Worm (Caenorhabditis elegans): Measurements from ENCODE around the gene M04D8.5.

The M04D8.5 gene

DNA sequence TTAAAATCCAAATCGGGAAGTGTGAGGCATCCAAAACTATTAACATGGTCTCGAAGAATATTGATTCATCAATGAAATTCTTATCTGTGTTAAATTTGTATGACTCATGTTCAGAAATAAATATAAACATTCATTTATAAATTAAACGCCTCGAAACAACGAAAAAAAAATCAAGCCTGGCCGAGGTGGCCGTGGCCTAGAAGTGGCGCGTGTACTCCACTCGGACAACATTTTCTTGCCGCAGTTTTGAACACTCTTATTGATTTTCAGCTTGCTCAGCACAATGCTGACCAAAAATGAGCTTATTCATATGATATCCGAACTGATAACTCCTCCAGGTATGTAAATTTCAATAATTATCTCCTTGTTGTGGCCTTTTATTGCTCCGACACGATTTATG lies 31.0 kb upstream of the M04D8.5 start, which contains the start of gene ekl-6:
Gene ekl-6, plus strand, starts transcription at position 265 of the 400 bp plus-strand sequence.
- TF ChIP-seq pha-4 (tag; optimal IDR thresholded peaks at IDR 0.05) = no peak
- TF ChIP-seq ztf-11 (tag; optimal IDR thresholded peaks at IDR 0.05) = no peak
- TF ChIP-seq elt-1 (tag; optimal IDR thresholded peaks at IDR 0.05; ENCODE audit: borderline replicate concordance, insufficient read depth) = no peak
- no peak for TF ChIP-seq sem-2 (GFP tag; optimal IDR thresholded peaks at IDR 0.05)
- no peak for TF ChIP-seq bed-3 (GFP tag; optimal IDR thresholded peaks at IDR 0.05)
- TF ChIP-seq cnd-1 (tag; optimal IDR thresholded peaks at IDR 0.05) = peak; percentile 4
- peak; percentile 5 for TF ChIP-seq sptf-1 (tag; optimal IDR thresholded peaks at IDR 0.05)

DNA sequence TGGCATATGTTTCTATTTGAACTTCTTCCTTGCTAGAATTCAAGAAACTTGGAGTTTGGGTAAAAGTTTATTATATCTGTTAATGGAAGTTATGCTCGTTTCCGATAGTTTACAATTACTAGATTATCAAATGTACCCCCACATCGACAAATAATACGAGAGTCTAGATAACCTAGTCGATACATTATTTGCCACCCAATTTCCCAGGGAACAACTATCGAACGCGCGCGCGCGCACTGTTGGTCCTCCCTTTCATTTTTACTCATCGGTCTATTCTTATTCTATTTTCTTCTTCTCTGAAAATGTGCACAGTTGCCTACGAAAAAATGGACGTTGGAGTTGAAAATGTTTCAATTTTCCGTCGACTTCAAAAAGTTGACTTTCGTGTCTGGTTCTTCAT lies 27.5 kb upstream of the M04D8.5 start, which contains the start of gene T16G12.13:
Gene T16G12.13, plus strand, starts transcription at position 293 of the 400 bp plus-strand sequence.
- TF ChIP-seq ceh-43 (GFP tag; optimal IDR thresholded peaks at IDR 0.05) (no peak), flh-1 (GFP tag; optimal IDR thresholded peaks at IDR 0.05) (no peak), drap-1 (GFP tag; optimal IDR thresholded peaks at IDR 0.05) (no peak), elt-3 (tag; optimal IDR thresholded peaks at IDR 0.05) (no peak), sem-2 (GFP tag; optimal IDR thresholded peaks at IDR 0.05) (no peak), lin-32 (GFP tag; optimal IDR thresholded peaks at IDR 0.05) (no peak), ces-1 (GFP tag; optimal IDR thresholded peaks at IDR 0.05) (no peak), cnd-1 (tag; optimal IDR thresholded peaks at IDR 0.05) (no peak), lin-13 (tag; optimal IDR thresholded peaks at IDR 0.05) (no peak), mls-2 (tag; optimal IDR thresholded peaks at IDR 0.05) (no peak), ceh-83 (GFP tag; optimal IDR thresholded peaks at IDR 0.05) (no peak), zip-8 (tag; optimal IDR thresholded peaks at IDR 0.05) (no peak), ztf-11 (tag; optimal IDR thresholded peaks at IDR 0.05) (no peak), tbx-8 (GFP tag; optimal IDR thresholded peaks at IDR 0.05) (no peak), nhr-76 (tag; optimal IDR thresholded peaks at IDR 0.05) (no peak), ham-2 (GFP tag; optimal IDR thresholded peaks at IDR 0.05) (no peak), nhr-28 (tag; optimal IDR thresholded peaks at IDR 0.05) (no peak), pha-4 (tag; optimal IDR thresholded peaks at IDR 0.05) (no peak), nhr-237 (tag; optimal IDR thresholded peaks at IDR 0.05) (no peak), unc-62 (GFP tag; optimal IDR thresholded peaks at IDR 0.05) (no peak)

DNA sequence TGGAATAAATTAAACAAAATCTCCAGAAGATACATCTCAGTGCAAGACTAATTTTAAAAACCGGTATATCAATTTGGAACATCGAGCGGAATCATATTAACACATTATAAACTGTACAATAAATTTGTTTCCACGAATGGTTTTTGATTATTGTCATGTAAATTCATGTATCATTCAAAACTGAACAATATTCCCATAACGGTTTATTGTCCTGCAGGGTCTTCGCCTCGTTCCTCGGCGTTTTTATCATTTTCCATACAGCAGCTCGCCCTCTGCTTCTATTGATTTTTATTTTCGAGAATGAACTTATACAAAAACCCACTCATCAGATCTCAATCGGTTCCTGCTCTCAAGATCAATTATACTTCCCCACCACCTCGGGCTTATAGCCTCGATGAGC lies 25.9 kb upstream of the M04D8.5 start, which contains the start of gene T16G12.8:
Gene T16G12.8, plus strand, starts transcription at position 301 of the 400 bp plus-strand sequence.
- no peak for TF ChIP-seq ham-2 (GFP tag; optimal IDR thresholded peaks at IDR 0.05)
- no peak for TF ChIP-seq lin-32 (GFP tag; optimal IDR thresholded peaks at IDR 0.05)
- no peak for TF ChIP-seq pha-4 (tag; optimal IDR thresholded peaks at IDR 0.05)
- TF ChIP-seq ztf-11 (tag; optimal IDR thresholded peaks at IDR 0.05) = no peak
- TF ChIP-seq elt-1 (tag; optimal IDR thresholded peaks at IDR 0.05; ENCODE audit: borderline replicate concordance, insufficient read depth) = no peak
- TF ChIP-seq sptf-1 (tag; optimal IDR thresholded peaks at IDR 0.05) = no peak
- no peak for TF ChIP-seq mep-1 (tag; optimal IDR thresholded peaks at IDR 0.05)
- TF ChIP-seq unc-39 (tag; optimal IDR thresholded peaks at IDR 0.05) = no peak
- no peak for TF ChIP-seq bed-3 (GFP tag; optimal IDR thresholded peaks at IDR 0.05)
- no peak for TF ChIP-seq lsy-2 (tag; optimal IDR thresholded peaks at IDR 0.05)
- TF ChIP-seq flh-1 (GFP tag; optimal IDR thresholded peaks at IDR 0.05) = no peak

DNA sequence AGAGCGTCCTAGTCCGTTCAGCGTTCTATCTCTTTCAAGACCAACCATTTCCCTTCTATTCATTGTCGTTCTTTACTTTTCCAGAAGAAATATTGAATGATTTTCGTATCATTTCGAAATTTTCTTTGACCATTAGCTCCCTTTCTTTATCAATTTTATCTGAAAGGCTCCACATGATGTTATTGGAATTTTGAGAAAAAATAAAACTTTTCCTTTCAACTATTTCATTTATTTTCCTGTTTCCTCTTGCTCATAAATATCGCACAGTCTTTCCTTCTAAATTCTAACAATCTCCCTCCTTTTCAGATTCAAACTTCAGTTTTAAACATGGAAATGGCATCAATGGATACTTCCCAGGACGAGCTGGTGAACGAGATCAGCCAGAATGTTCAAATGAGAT lies 24.4 kb upstream of the M04D8.5 start, which contains the start of gene T16G12.4:
Gene T16G12.4, plus strand, starts transcription at position 301 of the 400 bp plus-strand sequence.
- TF ChIP-seq sptf-1 (tag; optimal IDR thresholded peaks at IDR 0.05) (no peak), ceh-83 (GFP tag; optimal IDR thresholded peaks at IDR 0.05) (no peak), mep-1 (tag; optimal IDR thresholded peaks at IDR 0.05) (no peak), ceh-39 (tag; optimal IDR thresholded peaks at IDR 0.05) (no peak), lin-13 (tag; optimal IDR thresholded peaks at IDR 0.05) (no peak), lin-32 (GFP tag; optimal IDR thresholded peaks at IDR 0.05) (no peak), ham-2 (GFP tag; optimal IDR thresholded peaks at IDR 0.05) (no peak), mls-2 (tag; optimal IDR thresholded peaks at IDR 0.05) (no peak), bed-3 (GFP tag; optimal IDR thresholded peaks at IDR 0.05) (no peak), snpc-4 (tag; optimal IDR thresholded peaks at IDR 0.05) (no peak), unc-62 (GFP tag; optimal IDR thresholded peaks at IDR 0.05) (no peak), elt-3 (tag; optimal IDR thresholded peaks at IDR 0.05) (no peak), hlh-1 (tag; optimal IDR thresholded peaks at IDR 0.05) (no peak), nhr-12 (tag; optimal IDR thresholded peaks at IDR 0.05) (no peak), unc-39 (tag; optimal IDR thresholded peaks at IDR 0.05) (no peak), lsy-2 (tag; optimal IDR thresholded peaks at IDR 0.05) (no peak), zip-8 (tag; optimal IDR thresholded peaks at IDR 0.05) (no peak), nhr-237 (tag; optimal IDR thresholded peaks at IDR 0.05) (no peak)

DNA sequence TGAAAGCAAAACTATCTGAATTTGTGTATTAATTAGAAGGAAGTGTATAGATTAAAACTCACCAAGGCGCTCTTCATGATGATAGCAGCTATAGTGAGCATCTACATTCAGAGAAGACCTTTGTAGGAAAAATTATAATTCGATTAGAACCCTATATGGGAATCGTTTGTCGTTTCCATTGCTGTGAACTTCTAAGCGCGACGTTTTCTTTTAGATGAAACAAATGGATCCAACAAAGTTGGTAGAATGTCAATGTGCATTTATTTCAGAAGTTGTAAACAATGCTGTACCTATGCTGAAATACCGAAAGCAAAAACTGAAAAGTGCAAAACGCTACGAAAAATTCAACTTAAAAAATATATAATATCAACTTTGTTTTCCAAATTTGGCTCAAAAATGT lies 22.9 kb upstream of the M04D8.5 start, which contains the start of gene T16G12.10:
Gene T16G12.10, minus strand, starts transcription at position 101 of the 400 bp plus-strand sequence.
- no peak for TF ChIP-seq tbx-8 (GFP tag; optimal IDR thresholded peaks at IDR 0.05)
- TF ChIP-seq lin-32 (GFP tag; optimal IDR thresholded peaks at IDR 0.05) = no peak
- no peak for TF ChIP-seq blmp-1 (tag; optimal IDR thresholded peaks at IDR 0.05)
- no peak for TF ChIP-seq elt-3 (tag; optimal IDR thresholded peaks at IDR 0.05)
- no peak for TF ChIP-seq nhr-237 (tag; optimal IDR thresholded peaks at IDR 0.05)
- no peak for TF ChIP-seq mls-2 (tag; optimal IDR thresholded peaks at IDR 0.05)
- TF ChIP-seq flh-1 (GFP tag; optimal IDR thresholded peaks at IDR 0.05) = no peak
- no peak for TF ChIP-seq ces-1 (GFP tag; optimal IDR thresholded peaks at IDR 0.05)
- no peak for TF ChIP-seq pha-4 (tag; optimal IDR thresholded peaks at IDR 0.05)
- no peak for TF ChIP-seq nhr-28 (tag; optimal IDR thresholded peaks at IDR 0.05)
- no peak for TF ChIP-seq snpc-4 (tag; optimal IDR thresholded peaks at IDR 0.05)
- TF ChIP-seq sptf-1 (tag; optimal IDR thresholded peaks at IDR 0.05) = no peak
- no peak for TF ChIP-seq lin-13 (tag; optimal IDR thresholded peaks at IDR 0.05)

All from whole organism, mixed stage, embryonic.